Fruit fly (Drosophila melanogaster) whole organism, prepupa: Measurements from ENCODE around the gene CG12256.
A peak's percentile ranks its signal among the peaks of the same experiment; 100 is the strongest.

Experiments used
- Blimp-1 ChIP-seq: fragments of 200-800 bp; sonication (Bioruptor generic); optimal IDR thresholded peaks from 3 replicates; lab custom pipeline; 2017; ENCODE audit warnings: missing biosample characterization, missing genetic modification characterization, mild to moderate bottlenecking, moderate library complexity, missing genetic modification reagents
- CG10631 ChIP-seq: fragments of 200-800 bp; sonication (Bioruptor generic); optimal IDR thresholded peaks from 2 replicates; lab custom pipeline; 2016; ENCODE audit warnings: missing biosample characterization, missing genetic modification characterization
- CG11762 ChIP-seq: fragments of 200-800 bp; sonication (Bioruptor generic); optimal IDR thresholded peaks from 3 replicates; lab custom pipeline; 2016; ENCODE audit warnings: missing biosample characterization, missing genetic modification characterization; ENCODE audit not compliant: insufficient read depth
- CG3919 ChIP-seq: fragments of 200-800 bp; sonication (Bioruptor generic); optimal IDR thresholded peaks from 3 replicates; lab custom pipeline; 2016; ENCODE audit warnings: missing biosample characterization, missing genetic modification characterization
- Eip78C ChIP-seq: fragments of 200-800 bp; sonication (Bioruptor generic); peaks from one replicate; lab custom pipeline; 2016; ENCODE audit warnings: missing biosample characterization, missing genetic modification characterization
- Gug ChIP-seq: fragments of 200-800 bp; sonication (Bioruptor generic); IDR thresholded peaks from 2 replicates; pipeline ENCODE4 v1.3.6; 2022; ENCODE audit warnings: missing biosample characterization, missing genetic modification characterization
- Hr39 ChIP-seq: fragments of 200-800 bp; sonication (Bioruptor generic); optimal IDR thresholded peaks from 2 replicates; lab custom pipeline; 2016; ENCODE audit warnings: missing biosample characterization, missing genetic modification characterization
- Hr4 ChIP-seq: fragments of 200-800 bp; sonication (Bioruptor generic); optimal IDR thresholded peaks from 3 replicates; lab custom pipeline; 2016; ENCODE audit warnings: missing biosample characterization, missing genetic modification characterization
- dac ChIP-seq: fragments of 200-800 bp; sonication (Bioruptor generic); optimal IDR thresholded peaks from 2 replicates; lab custom pipeline; 2017; ENCODE audit warnings: missing biosample characterization, mild to moderate bottlenecking, missing genetic modification characterization
- fkh ChIP-seq: fragments of 200-800 bp; sonication (Bioruptor generic); optimal IDR thresholded peaks from 3 replicates; lab custom pipeline; 2017; ENCODE audit warnings: missing biosample characterization, mild to moderate bottlenecking, missing genetic modification characterization, moderate library complexity

dm6 chr3R:12196100-12196499 is 30.0 kb downstream of the CG12256 start:
- no peak for TF ChIP-seq fkh (GFP tag; lab: Kevin White, UChicago)
- TF ChIP-seq Blimp-1 (GFP tag; lab: Kevin White, UChicago) = no peak
- no peak for TF ChIP-seq CG3919 (GFP tag; lab: Kevin White, UChicago)
- peak; percentile 47 for TF ChIP-seq CG10631 (GFP tag; lab: Kevin White, UChicago)
- TF ChIP-seq Hr4 (GFP tag; lab: Kevin White, UChicago) = peak; percentile 17
- TF ChIP-seq CG11762 = no peak
- no peak for TF ChIP-seq Gug (GFP tag; lab: Robert Waterston, UW)
- peak; percentile 16 for TF ChIP-seq Hr39
- no peak for TF ChIP-seq Eip78C (GFP tag; lab: Kevin White, UChicago)
- no peak for TF ChIP-seq dac (GFP tag; lab: Kevin White, UChicago)
